Worm (Caenorhabditis elegans) whole organism, L1 larva: ENCODE data around the gene abf-6.

Experiments used
- C16A3.4 ChIP-seq: fragments of 150-350 bp; optimal IDR thresholded peaks from 2 replicates; lab custom pipeline; 2014; ENCODE audit warnings: missing biosample characterization, missing genetic modification characterization
- F16B12.6 ChIP-seq: fragments of 150-350 bp; optimal IDR thresholded peaks from 2 replicates; lab custom pipeline; 2014; ENCODE audit warnings: missing biosample characterization, missing genetic modification characterization
- aha-1 ChIP-seq: fragments of 150-350 bp; optimal IDR thresholded peaks from 2 replicates; lab custom pipeline; 2014; ENCODE audit warnings: missing biosample characterization, missing genetic modification characterization
- alr-1 ChIP-seq: fragments of 200-800 bp; sonication (Bioruptor generic); optimal IDR thresholded peaks from 2 replicates; lab custom pipeline; 2018; ENCODE audit warnings: borderline replicate concordance, mild to moderate bottlenecking, missing genetic modification characterization, missing compliant biosample characterization
- ama-1 ChIP-seq: fragments of 150-350 bp; optimal IDR thresholded peaks from 2 replicates; lab custom pipeline; 2014
- ceh-63 ChIP-seq: fragments of 200-800 bp; sonication (Bioruptor generic); optimal IDR thresholded peaks from 2 replicates; lab custom pipeline; 2018; ENCODE audit warnings: mild to moderate bottlenecking, missing genetic modification characterization, missing compliant biosample characterization
- ceh-8 ChIP-seq: fragments of 200-800 bp; sonication (Bioruptor generic); optimal IDR thresholded peaks from 2 replicates; lab custom pipeline; 2018; ENCODE audit warnings: mild to moderate bottlenecking, missing genetic modification characterization, moderate library complexity, missing compliant biosample characterization
- ceh-82 ChIP-seq, 3 experiments: fragments of 150-350 bp in 1 of 3; sonication (generic microtip) in 2 of 3; optimal IDR thresholded peaks; 2 replicates each; lab custom pipeline; 2014 to 2017; ENCODE audit warnings: missing biosample characterization in 3 of 3, missing genetic modification characterization in 3 of 3
- ceh-88 ChIP-seq: fragments of 200-800 bp; sonication (Bioruptor generic); IDR thresholded peaks from 2 replicates; pipeline ENCODE4 v1.3.6; 2022; ENCODE audit warnings: missing genetic modification characterization, missing compliant biosample characterization
- ceh-90 ChIP-seq: sonication (generic microtip); optimal IDR thresholded peaks from 2 replicates; lab custom pipeline; 2016; ENCODE audit warnings: missing genetic modification characterization, missing compliant biosample characterization
- ces-1 ChIP-seq: fragments of 150-350 bp; optimal IDR thresholded peaks from 2 replicates; lab custom pipeline; 2014; ENCODE audit warnings: missing biosample characterization, missing genetic modification reagents, missing genetic modification characterization
- efl-1 ChIP-seq, 4 experiments: fragments of 150-350 bp; optimal IDR thresholded peaks in 3 of 4; peaks in 1 of 4; 1 replicate in 1 of 4; 2 replicates in 3 of 4; lab custom pipeline; 2014; ENCODE audit warnings: missing biosample characterization in 2 of 4, missing genetic modification characterization in 2 of 4, missing genetic modification reagents in 2 of 4
- efl-3 ChIP-seq: fragments of 200-800 bp; sonication (Bioruptor generic); optimal IDR thresholded peaks from 2 replicates; lab custom pipeline; 2018; ENCODE audit warnings: mild to moderate bottlenecking, missing genetic modification characterization, missing compliant biosample characterization
- elt-2 ChIP-seq: sonication (generic microtip); optimal IDR thresholded peaks from 2 replicates; lab custom pipeline; 2016; ENCODE audit warnings: missing genetic modification characterization, mild to moderate bottlenecking, inconsistent platforms, missing compliant biosample characterization, missing genetic modification reagents
- ets-5 ChIP-seq: fragments of 200-800 bp; sonication (Bioruptor generic); IDR thresholded peaks from 2 replicates; pipeline ENCODE4 v1.3.6; 2022; ENCODE audit warnings: missing genetic modification characterization, missing compliant biosample characterization
- fkh-4 ChIP-seq: sonication (generic microtip); optimal IDR thresholded peaks from 2 replicates; lab custom pipeline; 2016; ENCODE audit warnings: missing compliant biosample characterization, missing genetic modification characterization, borderline replicate concordance
- fkh-8 ChIP-seq: sonication (generic microtip); optimal IDR thresholded peaks from 2 replicates; lab custom pipeline; 2016; ENCODE audit warnings: mild to moderate bottlenecking, missing genetic modification characterization, missing compliant biosample characterization
- fos-1 ChIP-seq: fragments of 150-350 bp; optimal IDR thresholded peaks from 2 replicates; lab custom pipeline; 2014; ENCODE audit warnings: missing biosample characterization, missing genetic modification characterization
- grh-1 ChIP-seq: fragments of 200-800 bp; sonication (Bioruptor generic); IDR thresholded peaks from 2 replicates; pipeline ENCODE4 v1.3.6; 2022; ENCODE audit warnings: missing genetic modification reagents, missing genetic modification characterization, missing compliant biosample characterization
- hlh-17 ChIP-seq: fragments of 200-800 bp; sonication (Bioruptor generic); optimal IDR thresholded peaks from 2 replicates; lab custom pipeline; 2018; ENCODE audit warnings: missing genetic modification characterization, mild to moderate bottlenecking, missing compliant biosample characterization, moderate library complexity, borderline replicate concordance
- hlh-4 ChIP-seq: sonication (generic microtip); optimal IDR thresholded peaks from 2 replicates; lab custom pipeline; 2016; ENCODE audit warnings: mild to moderate bottlenecking, missing genetic modification characterization, missing compliant biosample characterization
- isw-1 ChIP-seq: fragments of 200-800 bp; sonication (Bioruptor generic); IDR thresholded peaks from 2 replicates; pipeline ENCODE4 v1.3.6; 2022; ENCODE audit warnings: missing genetic modification characterization, missing compliant biosample characterization
- lin-14 ChIP-seq: fragments of 200-800 bp; sonication (Bioruptor generic); optimal IDR thresholded peaks from 2 replicates; lab custom pipeline; 2018; ENCODE audit warnings: mild to moderate bottlenecking, missing genetic modification characterization, moderate library complexity, missing compliant biosample characterization
- lin-15B ChIP-seq: fragments of 150-350 bp; sonication (generic microtip); optimal IDR thresholded peaks from 3 replicates; lab custom pipeline; 2014; ENCODE audit warnings: missing biosample characterization, missing genetic modification characterization
- lin-35 ChIP-seq, 2 experiments: fragments of 150-350 bp; optimal IDR thresholded peaks; 2 replicates each; lab custom pipeline; 2014; ENCODE audit warnings: missing biosample characterization in 2 of 2, missing genetic modification characterization in 2 of 2, missing genetic modification reagents in 2 of 2
- lin-39 ChIP-seq: fragments of 150-350 bp; optimal IDR thresholded peaks from 2 replicates; lab custom pipeline; 2014; ENCODE audit warnings: missing biosample characterization, missing genetic modification reagents, missing genetic modification characterization
- lir-3 ChIP-seq: sonication (generic microtip); optimal IDR thresholded peaks from 2 replicates; lab custom pipeline; 2016; ENCODE audit warnings: mild to moderate bottlenecking, missing genetic modification characterization, moderate library complexity, missing compliant biosample characterization; ENCODE audit not compliant: poor library complexity
- lsy-2 ChIP-seq, 2 experiments: fragments of 150-350 bp; optimal IDR thresholded peaks; 2 replicates each; lab custom pipeline; 2014; ENCODE audit warnings: missing biosample characterization in 2 of 2, missing genetic modification characterization in 2 of 2
- mef-2 ChIP-seq: fragments of 150-350 bp; optimal IDR thresholded peaks from 2 replicates; lab custom pipeline; 2014; ENCODE audit warnings: missing biosample characterization, missing genetic modification characterization
- nhr-11 ChIP-seq: fragments of 150-350 bp; optimal IDR thresholded peaks from 2 replicates; lab custom pipeline; 2014; ENCODE audit warnings: missing biosample characterization, missing genetic modification characterization
- nhr-20 ChIP-seq: sonication (generic microtip); optimal IDR thresholded peaks from 2 replicates; lab custom pipeline; 2016; ENCODE audit warnings: mild to moderate bottlenecking, missing genetic modification characterization, missing compliant biosample characterization
- nhr-28 ChIP-seq: fragments of 150-350 bp; optimal IDR thresholded peaks from 2 replicates; lab custom pipeline; 2014; ENCODE audit warnings: missing biosample characterization, missing genetic modification characterization
- nhr-47 ChIP-seq: sonication (generic microtip); optimal IDR thresholded peaks from 2 replicates; lab custom pipeline; 2016; ENCODE audit warnings: mild to moderate bottlenecking, missing genetic modification characterization, moderate library complexity, missing compliant biosample characterization
- nhr-71 ChIP-seq: sonication (generic microtip); optimal IDR thresholded peaks from 2 replicates; lab custom pipeline; 2016; ENCODE audit warnings: mild to moderate bottlenecking, missing genetic modification characterization, moderate library complexity, missing compliant biosample characterization
- nhr-77 ChIP-seq: fragments of 150-350 bp; optimal IDR thresholded peaks from 2 replicates; lab custom pipeline; 2014; ENCODE audit warnings: missing biosample characterization, missing genetic modification characterization
- nhr-85 ChIP-seq: sonication (generic microtip); peaks from one replicate; lab custom pipeline; 2016; ENCODE audit warnings: missing genetic modification characterization, inconsistent platforms, missing compliant biosample characterization
- nhr-90 ChIP-seq: sonication (generic microtip); optimal IDR thresholded peaks from 2 replicates; lab custom pipeline; 2016; ENCODE audit warnings: mild to moderate bottlenecking, missing genetic modification characterization, missing compliant biosample characterization; ENCODE audit not compliant: poor library complexity
- pqm-1 ChIP-seq: sonication (generic microtip); optimal IDR thresholded peaks from 3 replicates; lab custom pipeline; 2017; ENCODE audit warnings: missing biosample characterization, missing genetic modification characterization
- rnt-1 ChIP-seq: sonication (generic microtip); optimal IDR thresholded peaks from 2 replicates; lab custom pipeline; 2016; ENCODE audit warnings: mild to moderate bottlenecking, missing genetic modification characterization, moderate library complexity, missing compliant biosample characterization
- skn-1 ChIP-seq: fragments of 150-350 bp; optimal IDR thresholded peaks from 2 replicates; lab custom pipeline; 2014; ENCODE audit warnings: missing biosample characterization, missing genetic modification characterization
- snu-23 ChIP-seq: sonication (generic microtip); optimal IDR thresholded peaks from 2 replicates; lab custom pipeline; 2016; ENCODE audit warnings: missing genetic modification characterization, missing compliant biosample characterization
- sptf-1 ChIP-seq: fragments of 150-350 bp; optimal IDR thresholded peaks from 2 replicates; lab custom pipeline; 2014; ENCODE audit warnings: missing biosample characterization, missing genetic modification characterization
- sup-37 ChIP-seq: fragments of 200-800 bp; sonication (Bioruptor generic); optimal IDR thresholded peaks from 2 replicates; lab custom pipeline; 2018; ENCODE audit warnings: mild to moderate bottlenecking, missing genetic modification characterization, missing compliant biosample characterization
- swsn-7 ChIP-seq: sonication (generic microtip); optimal IDR thresholded peaks from 2 replicates; lab custom pipeline; 2016; ENCODE audit warnings: missing genetic modification characterization, missing compliant biosample characterization
- tlp-1 ChIP-seq: fragments of 150-350 bp; optimal IDR thresholded peaks from 2 replicates; lab custom pipeline; 2014; ENCODE audit warnings: missing biosample characterization, missing genetic modification characterization
- unc-30 ChIP-seq: sonication (generic microtip); optimal IDR thresholded peaks from 2 replicates; lab custom pipeline; 2017; ENCODE audit warnings: missing biosample characterization, missing genetic modification characterization
- unc-62 ChIP-seq: fragments of 150-350 bp; optimal IDR thresholded peaks from 2 replicates; lab custom pipeline; 2014; ENCODE audit warnings: missing biosample characterization, missing genetic modification reagents, missing genetic modification characterization
- unc-98 ChIP-seq: fragments of 200-800 bp; sonication (Bioruptor generic); IDR thresholded peaks from 2 replicates; pipeline ENCODE4 v1.3.6; 2022; ENCODE audit warnings: missing genetic modification characterization, missing compliant biosample characterization
- vab-15 ChIP-seq: sonication (generic microtip); optimal IDR thresholded peaks from 2 replicates; lab custom pipeline; 2017; ENCODE audit warnings: missing genotype, mild to moderate bottlenecking, missing genetic modification characterization, missing compliant biosample characterization
- zag-1 ChIP-seq: fragments of 150-350 bp; optimal IDR thresholded peaks from 2 replicates; lab custom pipeline; 2014; ENCODE audit warnings: missing biosample characterization, missing genetic modification characterization

abf-6 gene

ce11 chrX:12759642-12760041, 34.3 kb upstream of the abf-6 start (continued):
- TF ChIP-seq unc-62 (GFP tag; lab: Kevin White, UChicago) (no peak), nhr-71 (tag; lab: Kevin White, UChicago) (peak; percentile 67), nhr-20 (tag; lab: Kevin White, UChicago) (peak; percentile 91), sptf-1 (tag; lab: Kevin White, UChicago) (no peak), lsy-2 (tag; optimal IDR thresholded peaks at IDR 0.05; lab: Kevin White, UChicago) (no peak), hlh-4 (tag; lab: Kevin White, UChicago) (no peak)
- TF ChIP-seq, all 84 proteins: peak for 16

- TF ChIP-seq lin-15B (no peak), ces-1 (GFP tag; lab: Kevin White, UChicago) (no peak), nhr-47 (tag; lab: Kevin White, UChicago) (no peak), lir-3 (no peak), unc-30 (tag; lab: Kevin White, UChicago) (no peak), nhr-28 (tag; lab: Kevin White, UChicago) (no peak), nhr-85 (tag; lab: Kevin White, UChicago) (peak; percentile 90), nhr-77 (tag; lab: Kevin White, UChicago) (no peak), ama-1 (lab: Kevin White, UChicago) (no peak), fkh-8 (tag; lab: Kevin White, UChicago) (no peak), swsn-7 (tag; lab: Kevin White, UChicago) (no peak), grh-1 (GFP tag; lab: Robert Waterston, UW) (peak; percentile 32; the same call in 1 of the 2 replicates), rnt-1 (peak; percentile 55), hlh-17 (GFP tag; lab: Kevin White, UChicago) (no peak), fos-1 (no peak), efl-3 (no peak), elt-2 (tag; lab: Kevin White, UChicago) (peak; percentile 48), ceh-8 (no peak), lsy-2 (tag; optimal IDR thresholded peaks at IDR 0.05; lab: Kevin White, UChicago) (peak; percentile 29 to 30), isw-1 (GFP tag; lab: Robert Waterston, UW) (no peak), lin-39 (peak; percentile 50), aha-1 (tag; lab: Kevin White, UChicago) (no peak), vab-15 (tag; lab: Kevin White, UChicago) (peak; percentile 16), ceh-90 (tag; lab: Kevin White, UChicago) (no peak), lin-14 (peak; percentile 83), snu-23 (GFP tag; lab: Kevin White, UChicago) (peak; percentile 67), nhr-20 (tag; lab: Kevin White, UChicago) (peak; percentile 61), F16B12.6 (tag; lab: Kevin White, UChicago) (no peak), sup-37 (GFP tag; lab: Kevin White, UChicago) (no peak), lin-35 (GFP tag; optimal IDR thresholded peaks at IDR 0.05; lab: Kevin White, UChicago) (peak in 1 of 2 experiments; percentile 45), ets-5 (GFP tag; lab: Robert Waterston, UW) (no peak), tlp-1 (tag; lab: Kevin White, UChicago) (no peak), nhr-71 (tag; lab: Kevin White, UChicago) (peak; percentile 82), ceh-88 (GFP tag; lab: Robert Waterston, UW) (no peak), nhr-11 (tag; lab: Kevin White, UChicago) (no peak), hlh-4 (tag; lab: Kevin White, UChicago) (no peak), alr-1 (no peak), ceh-63 (GFP tag; lab: Kevin White, UChicago) (no peak), mef-2 (tag; lab: Kevin White, UChicago) (no peak), pqm-1 (tag; lab: Kevin White, UChicago) (no peak), C16A3.4 (tag; lab: Kevin White, UChicago) (no peak), nhr-90 (tag; lab: Kevin White, UChicago) (peak; percentile 26), ceh-82 (tag; optimal IDR thresholded peaks at IDR 0.05; lab: Kevin White, UChicago) (no peak), zag-1 (no peak), efl-1 (optimal IDR thresholded peaks at IDR 0.05; lab: Kevin White, UChicago) (no peak), efl-1 (GFP tag; optimal IDR thresholded peaks at IDR 0.05 in 1 of 2; lab: Kevin White, UChicago) (no peak), fkh-4 (tag; lab: Kevin White, UChicago) (peak; percentile 48), skn-1 (tag; lab: Kevin White, UChicago) (no peak), unc-98 (GFP tag; lab: Robert Waterston, UW) (no peak)
These were observed 32.6 kb upstream of the abf-6 start for ce11 chrX:12761295-12761775.
